Worm (Caenorhabditis elegans) whole organism, midembryonic: ENCODE data around the gene Y37E11AM.3.

Experiments
- T22C8.4 ChIP-seq: fragments of 200-800 bp; sonication (Bioruptor generic); IDR thresholded peaks from 2 replicates; pipeline ENCODE4 v1.3.6; 2022; ENCODE audit warnings: missing genetic modification characterization, missing compliant biosample characterization
- cog-1 ChIP-seq: sonication (generic microtip); optimal IDR thresholded peaks from 2 replicates; lab custom pipeline; 2016; ENCODE audit warnings: missing genetic modification characterization, missing compliant biosample characterization
- flt-1 ChIP-seq: fragments of 200-800 bp; sonication (Bioruptor generic); IDR thresholded peaks from 2 replicates; pipeline ENCODE4 v1.3.6; 2022; ENCODE audit warnings: missing genetic modification characterization, missing compliant biosample characterization
- klf-2 ChIP-seq: fragments of 200-800 bp; sonication (Bioruptor generic); conservative IDR thresholded peaks from 2 replicates; pipeline ENCODE4 v1.3.6; 2022; ENCODE audit warnings: missing genetic modification reagents, missing genetic modification characterization, missing compliant biosample characterization
- med-1 ChIP-seq: sonication (generic microtip); optimal IDR thresholded peaks from 2 replicates; lab custom pipeline; 2017; ENCODE audit warnings: missing genetic modification characterization, mild to moderate bottlenecking, missing compliant biosample characterization, antibody characterized with exemption, missing genetic modification reagents; ENCODE audit not compliant: insufficient read depth
- ref-1 ChIP-seq: fragments of 200-800 bp; sonication (Bioruptor generic); conservative IDR thresholded peaks from 2 replicates; pipeline ENCODE4 v1.3.6; 2022; ENCODE audit warnings: missing genetic modification reagents, missing genetic modification characterization, missing compliant biosample characterization
- tab-1 ChIP-seq: fragments of 200-800 bp; sonication (Bioruptor generic); IDR thresholded peaks from 2 replicates; pipeline ENCODE4 v1.3.6; 2022; ENCODE audit warnings: missing genetic modification characterization, missing compliant biosample characterization
- ztf-23 ChIP-seq: fragments of 200-800 bp; sonication (Bioruptor generic); IDR thresholded peaks from 2 replicates; pipeline ENCODE4 v1.3.6; 2022; ENCODE audit warnings: missing genetic modification reagents, missing genetic modification characterization, missing compliant biosample characterization
- ztf-29 ChIP-seq: fragments of 200-800 bp; sonication (Bioruptor generic); IDR thresholded peaks from 2 replicates; pipeline ENCODE4 v1.3.6; 2022; ENCODE audit warnings: missing genetic modification reagents, missing genetic modification characterization, missing compliant biosample characterization

DNA sequence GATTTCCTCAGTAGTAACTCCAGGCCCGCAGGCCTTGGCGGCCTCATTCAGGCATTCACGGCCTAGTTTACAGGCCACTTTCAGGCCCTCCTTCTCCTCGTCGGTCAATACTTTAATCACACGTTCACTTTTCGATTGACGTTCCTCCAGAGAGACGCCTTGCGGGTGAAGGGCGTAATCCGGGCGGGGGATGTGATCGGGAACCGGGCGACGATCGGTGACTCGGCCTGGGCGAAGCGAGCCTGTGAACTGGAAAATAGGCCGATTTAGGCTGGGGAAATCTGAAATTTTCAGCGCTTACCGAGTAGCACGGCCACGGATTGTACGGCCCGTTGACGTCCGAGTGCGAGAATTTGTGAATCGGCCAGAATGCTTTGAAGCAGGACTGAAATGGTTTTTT lies 32.7 kb downstream of the Y37E11AM.3 start:
- no peak for TF ChIP-seq cog-1 (tag; lab: Kevin White, UChicago)
- TF ChIP-seq ztf-29 (GFP tag; lab: Robert Waterston, UW) = no peak
- no peak for TF ChIP-seq ztf-23
- no peak for TF ChIP-seq ref-1
- no peak for TF ChIP-seq flt-1
- no peak for TF ChIP-seq T22C8.4 (GFP tag; lab: Robert Waterston, UW)
- no peak for TF ChIP-seq tab-1
- no peak for TF ChIP-seq klf-2 (GFP tag; lab: Robert Waterston, UW)
- no peak for TF ChIP-seq med-1 (GFP tag; lab: Kevin White, UChicago)
